Fruit fly (Drosophila melanogaster) whole organism, embryonic: ENCODE measurements around the gene Ppm1.
A peak's percentile ranks its signal among the peaks of the same experiment; 100 is the strongest.

Experiments used
- CG13775 ChIP-seq: fragments of 200-800 bp; sonication (Bioruptor generic); optimal IDR thresholded peaks from 3 replicates; lab custom pipeline; 2017; ENCODE audit warnings: missing biosample characterization, mild to moderate bottlenecking, missing genetic modification characterization
- CG15011 ChIP-seq: fragments of 200-800 bp; sonication (Bioruptor generic); optimal IDR thresholded peaks from 3 replicates; lab custom pipeline; 2018; ENCODE audit warnings: missing biosample characterization, mild to moderate bottlenecking, missing genetic modification characterization
- CG16779 ChIP-seq: fragments of 200-800 bp; sonication (Bioruptor generic); IDR thresholded peaks from 2 replicates; pipeline ENCODE4 v1.3.6; 2022; ENCODE audit warnings: missing biosample characterization, missing genetic modification characterization
- CG17361 ChIP-seq: fragments of 200-800 bp; sonication (Bioruptor generic); IDR thresholded peaks from 3 replicates; pipeline ENCODE4 v1.3.6; 2022; ENCODE audit warnings: missing biosample characterization, missing genetic modification characterization
- CG17612 ChIP-seq: fragments of 200-800 bp; sonication (Bioruptor generic); IDR thresholded peaks from 2 replicates; pipeline ENCODE4 v1.3.6; 2022; ENCODE audit warnings: missing biosample characterization, missing genetic modification characterization
- CG18599 ChIP-seq: fragments of 200-800 bp; sonication (Bioruptor generic); optimal IDR thresholded peaks from 3 replicates; lab custom pipeline; 2017; ENCODE audit warnings: missing biosample characterization, missing genetic modification characterization, mild to moderate bottlenecking, moderate library complexity, missing genetic modification reagents
- CG18619 ChIP-seq: fragments of 200-800 bp; sonication (Bioruptor generic); optimal IDR thresholded peaks from 3 replicates; lab custom pipeline; 2017; ENCODE audit warnings: missing biosample characterization, mild to moderate bottlenecking, missing genetic modification characterization
- CG2120 ChIP-seq: fragments of 200-800 bp; sonication (Bioruptor generic); optimal IDR thresholded peaks from 3 replicates; lab custom pipeline; 2016; ENCODE audit warnings: missing biosample characterization, missing genetic modification characterization
- CG2712 ChIP-seq: fragments of 200-800 bp; optimal IDR thresholded peaks from 3 replicates; lab custom pipeline; 2019; ENCODE audit warnings: missing biosample characterization, mild to moderate bottlenecking, missing genetic modification characterization, moderate library complexity
- CG30403 ChIP-seq: fragments of 200-800 bp; sonication (Bioruptor generic); optimal IDR thresholded peaks from 3 replicates; lab custom pipeline; 2016; ENCODE audit warnings: missing biosample characterization, missing genetic modification characterization
- CG32772 ChIP-seq: fragments of 200-800 bp; sonication (Bioruptor generic); IDR thresholded peaks from 2 replicates; pipeline ENCODE4 v1.3.6; 2022; ENCODE audit warnings: missing biosample characterization, missing genetic modification characterization
- CG34422 ChIP-seq: fragments of 200-800 bp; sonication (Bioruptor generic); IDR thresholded peaks from 3 replicates; pipeline ENCODE4 v1.3.6; 2022; ENCODE audit warnings: missing biosample characterization, missing genetic modification characterization
- CG4360 ChIP-seq: fragments of 200-800 bp; sonication (Bioruptor generic); IDR thresholded peaks from 2 replicates; pipeline ENCODE4 v1.3.6; 2022; ENCODE audit warnings: missing biosample characterization, missing genetic modification characterization
- CG4404 ChIP-seq: fragments of 200-800 bp; sonication (Bioruptor generic); IDR thresholded peaks from 2 replicates; pipeline ENCODE4 v1.3.6; 2022; ENCODE audit warnings: missing biosample characterization, missing genetic modification characterization
- CG7745 ChIP-seq: fragments of 200-800 bp; sonication (Bioruptor generic); optimal IDR thresholded peaks from 2 replicates; lab custom pipeline; 2018; ENCODE audit warnings: missing biosample characterization, mild to moderate bottlenecking, missing genetic modification characterization, moderate library complexity
- CG7786 ChIP-seq: fragments of 200-800 bp; sonication (Bioruptor generic); optimal IDR thresholded peaks from 2 replicates; lab custom pipeline; 2016; ENCODE audit warnings: missing biosample characterization, missing genetic modification characterization
- CG7928 ChIP-seq: fragments of 200-800 bp; sonication (Bioruptor generic); optimal IDR thresholded peaks from 2 replicates; lab custom pipeline; 2017; ENCODE audit warnings: missing biosample characterization, mild to moderate bottlenecking, missing genetic modification characterization
- CG8388 ChIP-seq: fragments of 200-800 bp; sonication (Bioruptor generic); optimal IDR thresholded peaks from 2 replicates; lab custom pipeline; 2019; ENCODE audit warnings: missing biosample characterization, mild to moderate bottlenecking, missing genetic modification characterization, moderate library complexity
- CG9437 ChIP-seq: fragments of 200-800 bp; sonication (Bioruptor generic); optimal IDR thresholded peaks from 2 replicates; lab custom pipeline; 2018; ENCODE audit warnings: missing biosample characterization, mild to moderate bottlenecking, missing genetic modification characterization
- CoRest ChIP-seq: fragments of 200-800 bp; sonication (Bioruptor generic); optimal IDR thresholded peaks from 3 replicates; lab custom pipeline; 2018; ENCODE audit warnings: missing biosample characterization, mild to moderate bottlenecking, missing genetic modification characterization, moderate library complexity
- E2f1 ChIP-seq: fragments of 200-800 bp; sonication (Bioruptor generic); IDR thresholded peaks from 2 replicates; pipeline ENCODE4 v1.3.6; 2022; ENCODE audit warnings: missing biosample characterization, missing genetic modification characterization
- H15 ChIP-seq: fragments of 200-800 bp; sonication (Bioruptor generic); IDR thresholded peaks from 3 replicates; pipeline ENCODE4 v1.3.6; 2022; ENCODE audit warnings: missing biosample characterization, missing genetic modification characterization
- Hand ChIP-seq: fragments of 200-800 bp; sonication (Bioruptor generic); optimal IDR thresholded peaks from 2 replicates; lab custom pipeline; 2017; ENCODE audit warnings: mild to moderate bottlenecking, missing biosample characterization, missing genetic modification reagents, missing genetic modification characterization
- Jarid2 ChIP-seq: fragments of 200-800 bp; sonication (Bioruptor generic); optimal IDR thresholded peaks from 3 replicates; lab custom pipeline; 2017; ENCODE audit warnings: mild to moderate bottlenecking, missing biosample characterization, missing genetic modification reagents, missing genetic modification characterization
- Lpt ChIP-seq: fragments of >200 bp; optimal IDR thresholded peaks from 2 replicates; lab custom pipeline; 2018; ENCODE audit warnings: missing biosample characterization, missing genetic modification characterization
- Mrtf ChIP-seq: fragments of 200-800 bp; sonication (Bioruptor generic); IDR thresholded peaks from 3 replicates; pipeline ENCODE4 v1.3.6; 2022; ENCODE audit warnings: missing biosample characterization, missing genetic modification characterization
- Nf-YC ChIP-seq: fragments of 200-800 bp; optimal IDR thresholded peaks from 3 replicates; lab custom pipeline; 2019; ENCODE audit warnings: missing biosample characterization, mild to moderate bottlenecking, missing genetic modification characterization, moderate library complexity
- Side ChIP-seq: fragments of 200-800 bp; sonication (Bioruptor generic); optimal IDR thresholded peaks from 2 replicates; lab custom pipeline; 2016; ENCODE audit warnings: missing biosample characterization, missing genetic modification characterization
- Trl ChIP-seq, 3 experiments: fragments of >200 bp in 2 of 3; fragments of 200-800 bp in 1 of 3; sonication (Bioruptor generic) in 1 of 3; optimal IDR thresholded peaks; 2 replicates in 1 of 3; 3 replicates in 2 of 3; lab custom pipeline; 2016 to 2017; ENCODE audit warnings: missing biosample characterization in 1 of 3, missing genetic modification characterization in 1 of 3
- eve ChIP-seq, 2 experiments: fragments of >200 bp; optimal IDR thresholded peaks; 2 replicates each; lab custom pipeline; 2017; ENCODE audit warnings: missing biosample characterization in 2 of 2, missing genetic modification characterization in 2 of 2
- fd64A ChIP-seq: fragments of 200-800 bp; sonication (Bioruptor generic); optimal IDR thresholded peaks from 3 replicates; lab custom pipeline; 2018; ENCODE audit warnings: missing biosample characterization, mild to moderate bottlenecking, missing genetic modification characterization
- gcm2 ChIP-seq: fragments of 200-800 bp; sonication (Bioruptor generic); optimal IDR thresholded peaks from 2 replicates; lab custom pipeline; 2016; ENCODE audit warnings: missing biosample characterization, missing genetic modification characterization
- jigr1 ChIP-seq: fragments of 200-800 bp; sonication (Bioruptor generic); IDR thresholded peaks from 3 replicates; pipeline ENCODE4 v1.3.6; 2022; ENCODE audit warnings: missing biosample characterization, missing genetic modification characterization
- kay ChIP-seq: fragments of 200-800 bp; sonication (Bioruptor generic); optimal IDR thresholded peaks from 2 replicates; lab custom pipeline; 2016; ENCODE audit warnings: missing biosample characterization, missing genetic modification characterization
- oc ChIP-seq: fragments of 200-800 bp; sonication (Bioruptor generic); optimal IDR thresholded peaks from 2 replicates; lab custom pipeline; 2018; ENCODE audit warnings: missing biosample characterization, mild to moderate bottlenecking, missing genetic modification characterization, moderate library complexity
- otp ChIP-seq: fragments of 200-800 bp; sonication (Bioruptor generic); IDR thresholded peaks from 3 replicates; pipeline ENCODE4, ENCODE4 v1.3.6; 2022; ENCODE audit warnings: missing biosample characterization, missing genetic modification characterization
- pros ChIP-seq: fragments of 200-800 bp; sonication (Bioruptor generic); optimal IDR thresholded peaks from 3 replicates; lab custom pipeline; 2019; ENCODE audit warnings: missing biosample characterization, mild to moderate bottlenecking, missing genetic modification characterization, moderate library complexity
- salm ChIP-seq: fragments of 200-800 bp; sonication (Bioruptor generic); optimal IDR thresholded peaks from 2 replicates; lab custom pipeline; 2018; ENCODE audit warnings: missing biosample characterization, mild to moderate bottlenecking, missing genetic modification characterization
- sob ChIP-seq: fragments of 200-800 bp; sonication (Bioruptor generic); IDR thresholded peaks from 2 replicates; pipeline ENCODE4 v1.3.6; 2022; ENCODE audit warnings: missing biosample characterization, missing genetic modification characterization
- sqz ChIP-seq: fragments of 200-800 bp; sonication (Bioruptor generic); optimal IDR thresholded peaks from 3 replicates; lab custom pipeline; 2018; ENCODE audit warnings: missing biosample characterization, mild to moderate bottlenecking, missing genetic modification characterization
- sr ChIP-seq: fragments of 200-800 bp; sonication (Bioruptor generic); IDR thresholded peaks from 3 replicates; pipeline ENCODE4 v1.3.6; 2022; ENCODE audit warnings: missing biosample characterization, missing genetic modification characterization
- tap ChIP-seq: fragments of 200-800 bp; optimal IDR thresholded peaks from 3 replicates; lab custom pipeline; 2019; ENCODE audit warnings: missing biosample characterization, mild to moderate bottlenecking, missing genetic modification characterization, moderate library complexity
- tll ChIP-seq, 2 experiments: fragments of 200-800 bp in 1 of 2; fragments of >200 bp in 1 of 2; sonication (Bioruptor generic) in 1 of 2; optimal IDR thresholded peaks; 2 replicates each; lab custom pipeline; 2017 to 2019; ENCODE audit warnings: missing biosample characterization in 2 of 2, missing genetic modification characterization in 2 of 2, mild to moderate bottlenecking in 1 of 2, moderate library complexity in 1 of 2

Gene Ppm1

dm6 chr3L:626498-627369 lies 45.6 kb downstream of the Ppm1 start (continued):
- TF ChIP-seq Nf-YC (tag; lab: Kevin White, UChicago) (peak; percentile 34), pros (peak; percentile 35)

dm6 chr3L:627370-627769 lies 46.2 kb downstream of the Ppm1 start:
- no peak for TF ChIP-seq sob
- no peak for TF ChIP-seq Jarid2 (GFP tag; lab: Kevin White, UChicago)
- no peak for TF ChIP-seq CG2712 (tag; lab: Kevin White, UChicago)
- peak in 1 of 2 experiments; percentile 77 for TF ChIP-seq eve (GFP tag; optimal IDR thresholded peaks at IDR 0.05; lab: Kevin White, UChicago)
- TF ChIP-seq kay (GFP tag; lab: Kevin White, UChicago), result no peak
- peak; percentile 15 for TF ChIP-seq CG18619
- TF ChIP-seq CG9437, result peak; percentile 66
- no peak for TF ChIP-seq sr (GFP tag; lab: Robert Waterston, UW)
- peak; percentile 43; the same call in 1 of the 3 replicates for TF ChIP-seq CG17361 (GFP tag; lab: Robert Waterston, UW)
- peak; percentile 11 for TF ChIP-seq CG30403 (GFP tag; lab: Kevin White, UChicago)
- 0 out of 2 replicates have a peak, but pooled peaks have one; percentile 0 for TF ChIP-seq CG17612 (GFP tag; lab: Robert Waterston, UW)
- no peak for TF ChIP-seq CG16779 (GFP tag; lab: Robert Waterston, UW)
- peak; percentile 8 for TF ChIP-seq CG13775
- 0 out of 3 replicates have a peak, but pooled peaks have one; percentile 1 for TF ChIP-seq H15

dm6 chr3L:627819-628601 lies 46.9 kb downstream of the Ppm1 start:
- TF ChIP-seq tap (tag; lab: Kevin White, UChicago) (peak; percentile 19), otp (GFP tag; lab: Robert Waterston, UW) (peak; percentile 44; the same call in 2 of the 3 replicates), fd64A (GFP tag; lab: Kevin White, UChicago) (peak; percentile 51), CG7786 (GFP tag; lab: Kevin White, UChicago) (peak; percentile 64), H15 (0 out of 3 replicates have a peak, but pooled peaks have one; percentile 35), CoRest (tag; lab: Kevin White, UChicago) (peak; percentile 36), CG2120 (GFP tag; lab: Kevin White, UChicago) (peak; percentile 34), Mrtf (GFP tag; lab: Robert Waterston, UW) (peak; percentile 30; the same call in 1 of the 3 replicates), CG18599 (peak; percentile 72), CG7745 (tag; lab: Kevin White, UChicago) (no peak), CG7928 (GFP tag; lab: Kevin White, UChicago) (no peak), Lpt (GFP tag; lab: Kevin White, UChicago) (no peak), oc (tag; lab: Kevin White, UChicago) (peak; percentile 22), Side (peak; percentile 7), tll (GFP tag; optimal IDR thresholded peaks at IDR 0.05; lab: Kevin White, UChicago) (no peak), CG4404 (GFP tag; lab: Robert Waterston, UW) (peak; percentile 39; the same call in 1 of the 2 replicates), CG15011 (GFP tag; lab: Kevin White, UChicago) (no peak), salm (no peak), sqz (GFP tag; lab: Kevin White, UChicago) (peak; percentile 49), CG32772 (GFP tag; lab: Robert Waterston, UW) (peak; percentile 59), Trl (optimal IDR thresholded peaks at IDR 0.05; lab: Kevin White, UChicago) (peak; percentile 42 to 80), Trl (GFP tag; optimal IDR thresholded peaks at IDR 0.05; lab: Kevin White, UChicago) (no peak), Hand (GFP tag; lab: Kevin White, UChicago) (peak; percentile 64), CG4360 (GFP tag; lab: Robert Waterston, UW) (peak; percentile 47), jigr1 (GFP tag; lab: Robert Waterston, UW) (peak; percentile 9; the same call in 1 of the 3 replicates), CG34422 (GFP tag; lab: Robert Waterston, UW) (peak; percentile 57; the same call in 2 of the 3 replicates), E2f1 (peak; percentile 41; the same call in 1 of the 2 replicates), sob (peak; percentile 26), gcm2 (no peak), CG8388 (GFP tag; lab: Kevin White, UChicago) (peak; percentile 7)
